Fruit fly (Drosophila melanogaster) whole organism, wandering third instar larva: ENCODE data around the gene CG12516.

Experiments
- Abd-B ChIP-seq: fragments of >200 bp; optimal IDR thresholded peaks from 2 replicates; lab custom pipeline; 2017; ENCODE audit warnings: missing biosample characterization, missing genetic modification characterization
- CG9705 ChIP-seq: fragments of 200-800 bp; sonication (Bioruptor generic); optimal IDR thresholded peaks from 2 replicates; lab custom pipeline; 2018; ENCODE audit warnings: missing biosample characterization, mild to moderate bottlenecking, missing genetic modification characterization
- CrebA ChIP-seq: fragments of 200-800 bp; sonication (Bioruptor generic); optimal IDR thresholded peaks from 2 replicates; lab custom pipeline; 2016; ENCODE audit warnings: missing biosample characterization, mild to moderate bottlenecking, missing genetic modification characterization, borderline replicate concordance
- Dfd ChIP-seq: fragments of >200 bp; optimal IDR thresholded peaks from 2 replicates; lab custom pipeline; 2017; ENCODE audit warnings: missing biosample characterization, missing genetic modification characterization
- HLH106 ChIP-seq: fragments of 200-800 bp; optimal IDR thresholded peaks from 3 replicates; lab custom pipeline; 2019; ENCODE audit warnings: missing biosample characterization, mild to moderate bottlenecking, missing genetic modification characterization, moderate library complexity
- Jra ChIP-seq: sonication (Bioruptor generic); optimal IDR thresholded peaks from 2 replicates; lab custom pipeline; 2016; ENCODE audit warnings: missing biosample characterization, missing genetic modification characterization
- Myc ChIP-seq: fragments of >200 bp; optimal IDR thresholded peaks from 2 replicates; lab custom pipeline; 2017
- N ChIP-seq: fragments of >200 bp; optimal IDR thresholded peaks from 2 replicates; lab custom pipeline; 2018; ENCODE audit warnings: missing biosample characterization, missing external identifiers, missing genetic modification characterization
- OdsH ChIP-seq: fragments of 200-800 bp; sonication (Bioruptor generic); optimal IDR thresholded peaks from 2 replicates; lab custom pipeline; 2016; ENCODE audit warnings: missing biosample characterization, mild to moderate bottlenecking, missing genetic modification characterization
- Vsx2 ChIP-seq: fragments of 200-300, 225-300 bp; sonication (Bioruptor generic); optimal IDR thresholded peaks from 2 replicates; lab custom pipeline; 2018; ENCODE audit warnings: missing biosample characterization, missing genetic modification characterization; ENCODE audit not compliant: partially characterized antibody
- br ChIP-seq: fragments of 200-800 bp; sonication (Bioruptor generic); optimal IDR thresholded peaks from 2 replicates; lab custom pipeline; 2016; ENCODE audit warnings: missing biosample characterization, missing genetic modification characterization
- dmrt93B ChIP-seq: fragments of 200-800 bp; sonication (Bioruptor generic); optimal IDR thresholded peaks from 2 replicates; lab custom pipeline; 2018; ENCODE audit warnings: missing biosample characterization, mild to moderate bottlenecking, missing genetic modification characterization
- ey ChIP-seq: fragments of 200-800 bp; sonication (Bioruptor generic); optimal IDR thresholded peaks from 2 replicates; lab custom pipeline; 2016; ENCODE audit warnings: missing biosample characterization, missing genetic modification characterization
- jim ChIP-seq: fragments of 175-275, 200-325 bp; sonication (Bioruptor generic); optimal IDR thresholded peaks from 2 replicates; lab custom pipeline; 2016; ENCODE audit warnings: missing biosample characterization, mild to moderate bottlenecking, missing genetic modification characterization
- lola ChIP-seq: fragments of >200 bp; optimal IDR thresholded peaks from 2 replicates; lab custom pipeline; 2017; ENCODE audit warnings: missing biosample characterization, missing genetic modification characterization
- pan ChIP-seq: fragments of >200 bp; optimal IDR thresholded peaks from 2 replicates; lab custom pipeline; 2017
- sv ChIP-seq: fragments of 200-800 bp; sonication (Bioruptor generic); optimal IDR thresholded peaks from 3 replicates; lab custom pipeline; 2016; ENCODE audit warnings: missing biosample characterization, missing genetic modification characterization
- tai ChIP-seq: sonication (Bioruptor generic); optimal IDR thresholded peaks from 2 replicates; lab custom pipeline; 2016; ENCODE audit warnings: missing biosample characterization, missing genetic modification characterization
- usp ChIP-seq: fragments of >200 bp; optimal IDR thresholded peaks from 2 replicates; lab custom pipeline; 2017; ENCODE audit warnings: missing biosample characterization, missing genetic modification characterization

The CG12516 gene

DNA sequence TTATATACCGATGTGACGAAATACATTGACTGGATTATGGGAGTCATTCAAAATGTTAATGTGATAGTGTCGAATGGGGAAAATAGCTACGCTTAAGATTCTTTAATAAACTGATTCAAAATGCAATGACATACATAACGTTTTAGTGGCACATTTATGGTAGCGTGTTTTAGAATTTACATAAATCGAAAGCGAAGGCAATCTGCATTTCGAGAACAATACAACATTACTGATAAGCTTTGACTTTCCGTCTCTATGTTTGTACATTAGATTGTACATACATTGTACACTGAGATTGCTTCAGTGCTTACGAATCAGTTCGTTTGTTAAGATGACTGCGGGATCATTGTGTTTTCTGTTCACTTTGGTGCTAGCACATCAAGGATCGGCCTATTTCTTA lies 21.0 kb downstream of the CG12516 start, which contains the start of gene CG34437:
Gene CG34437 (plus strand): TSS at position 301 of the 400 bp plus-strand sequence.
- TF ChIP-seq sv (GFP tag; lab: Kevin White, UChicago) = no peak
- TF ChIP-seq, all 38 proteins: peak for 0

DNA sequence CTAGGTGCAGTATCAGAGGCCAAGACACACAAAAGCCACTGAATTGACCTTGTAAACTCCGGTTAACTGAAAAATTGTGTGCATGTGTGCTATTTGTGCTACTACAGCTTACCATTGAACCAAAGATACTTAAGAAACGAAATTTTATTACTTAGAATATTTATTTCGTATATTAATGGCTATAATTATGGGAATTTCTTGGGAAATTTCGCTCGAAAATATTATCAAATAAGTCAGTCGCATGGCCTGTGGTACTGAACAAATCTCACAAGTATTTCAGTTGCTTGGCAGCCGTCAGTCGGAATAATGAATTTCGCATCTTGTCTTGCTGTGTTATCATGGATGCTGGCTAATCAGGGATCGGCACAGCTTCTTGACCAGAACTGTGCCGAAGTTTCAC lies 22.1 kb downstream of the CG12516 start, which contains the start of gene CG34436:
Gene CG34436 (plus strand): TSS at position 301 of the 400 bp plus-strand sequence.
- TF ChIP-seq Myc (lab: Kevin White, UChicago) (no peak), OdsH (GFP tag; lab: Kevin White, UChicago) (no peak), HLH106 (tag; lab: Kevin White, UChicago) (no peak), lola (GFP tag; lab: Kevin White, UChicago) (no peak), usp (GFP tag; lab: Kevin White, UChicago) (no peak), CG9705 (GFP tag; lab: Kevin White, UChicago) (no peak), Jra (GFP tag; lab: Kevin White, UChicago) (no peak)

DNA sequence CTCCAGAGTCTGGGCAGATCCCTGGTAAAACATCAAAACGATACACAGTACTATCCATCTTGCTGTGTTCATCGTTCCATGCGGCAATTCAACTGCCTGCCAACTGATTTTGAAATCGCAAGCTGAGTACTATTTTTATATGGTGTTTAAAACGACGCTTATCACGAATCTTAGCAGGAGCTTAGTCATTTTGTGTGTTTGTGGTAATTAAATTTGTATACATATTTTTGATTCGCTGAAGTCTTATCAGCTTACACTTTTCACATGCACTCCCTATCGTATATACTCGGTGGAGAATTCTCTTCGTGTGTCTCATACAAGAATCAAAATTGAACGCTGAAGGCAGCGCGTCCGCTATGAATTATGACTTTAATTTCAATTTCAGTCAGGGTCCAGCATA lies 39.7 kb downstream of the CG12516 start, which contains the start of gene CG43124:
Gene CG43124 (minus strand): TSS at position 101 of the 400 bp plus-strand sequence.
- TF ChIP-seq ey (GFP tag; lab: Kevin White, UChicago) (no peak), N (GFP tag; lab: Kevin White, UChicago) (no peak), jim (no peak), usp (GFP tag; lab: Kevin White, UChicago) (no peak), tai (no peak), Abd-B (GFP tag; lab: Kevin White, UChicago) (no peak), pan (lab: Kevin White, UChicago) (no peak), br (GFP tag; lab: Kevin White, UChicago) (no peak), Vsx2 (GFP tag; lab: Kevin White, UChicago) (no peak), Dfd (GFP tag; lab: Kevin White, UChicago) (no peak)

DNA sequence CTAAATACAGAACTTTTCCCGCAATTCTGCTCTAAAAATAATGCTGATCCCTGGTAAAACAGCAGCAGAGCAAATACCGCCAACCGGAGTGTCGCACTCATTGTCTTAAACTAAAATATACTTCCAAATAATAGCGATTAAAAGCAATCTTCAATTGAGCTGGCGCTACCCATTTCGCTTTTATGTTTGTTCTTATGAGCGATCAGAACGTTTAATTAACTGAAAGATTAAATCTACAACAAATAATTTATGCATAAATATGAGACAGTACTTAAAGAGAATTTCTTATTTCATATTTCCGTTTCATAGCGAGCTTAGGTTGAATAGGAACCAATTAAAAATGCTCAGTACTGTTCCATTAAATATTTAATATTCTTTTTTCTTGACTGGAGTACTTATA lies 40.9 kb downstream of the CG12516 start, which contains the start of gene CG43125:
Gene CG43125 (minus strand): TSS at position 101 of the 400 bp plus-strand sequence.
- TF ChIP-seq dmrt93B (GFP tag; lab: Kevin White, UChicago) (no peak), CrebA (GFP tag; lab: Kevin White, UChicago) (no peak)
- TF ChIP-seq, all 38 proteins: peak for 0
